Worm (Caenorhabditis elegans): ENCODE data around the gene mct-3.
A peak's percentile ranks its signal among the peaks of the same experiment; 100 is the strongest.

mct-3 gene

DNA sequence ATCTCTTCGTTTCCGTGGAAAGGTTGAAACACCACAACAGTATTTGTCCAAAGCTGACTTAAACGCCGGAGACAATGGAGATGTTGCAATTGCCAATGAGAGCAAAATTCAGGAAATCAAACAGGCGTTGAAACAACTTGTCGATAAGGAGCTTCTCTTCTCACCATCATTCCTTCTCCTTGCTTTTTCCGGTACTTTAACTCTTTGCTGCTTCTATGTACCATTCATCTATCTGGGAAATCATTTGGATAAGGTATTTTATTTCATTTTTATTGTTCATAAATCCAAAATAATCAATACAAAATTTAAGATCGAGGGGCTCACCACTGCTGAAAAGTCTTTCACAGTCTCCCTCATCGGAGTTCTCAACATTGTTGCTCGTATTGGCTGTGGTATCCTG, 3.2 kb downstream of the mct-3 start:
- no peak for TF ChIP-seq elt-2 (tag; optimal IDR thresholded peaks at IDR 0.05)
- TF ChIP-seq eor-1 (tag; optimal IDR thresholded peaks at IDR 0.05), result no peak
- no peak for TF ChIP-seq nhr-76 (tag; optimal IDR thresholded peaks at IDR 0.05)
- TF ChIP-seq nfya-1 (tag; optimal IDR thresholded peaks at IDR 0.05; ENCODE audit: insufficient read depth), result no peak
- no peak for TF ChIP-seq nhr-67 (tag; optimal IDR thresholded peaks at IDR 0.05)
- TF ChIP-seq lin-39 (tag; optimal IDR thresholded peaks at IDR 0.05), result no peak
- TF ChIP-seq egl-27 (tag; optimal IDR thresholded peaks at IDR 0.05), result no peak
- TF ChIP-seq ceh-9 (tag; optimal IDR thresholded peaks at IDR 0.05), result no peak
- no peak for TF ChIP-seq sea-2 (GFP tag; optimal IDR thresholded peaks at IDR 0.05)
- TF ChIP-seq pha-4 (tag; optimal IDR thresholded peaks at IDR 0.05), result no peak
- TF ChIP-seq skn-1 (tag; optimal IDR thresholded peaks at IDR 0.05), result no peak
- TF ChIP-seq nhr-11 (tag; optimal IDR thresholded peaks at IDR 0.05), result no peak
- TF ChIP-seq tbx-2 (tag; optimal IDR thresholded peaks at IDR 0.05), result no peak
- no peak for TF ChIP-seq zag-1 (tag; optimal IDR thresholded peaks at IDR 0.05)
- no peak for TF ChIP-seq unc-39 (tag; optimal IDR thresholded peaks at IDR 0.05)

DNA sequence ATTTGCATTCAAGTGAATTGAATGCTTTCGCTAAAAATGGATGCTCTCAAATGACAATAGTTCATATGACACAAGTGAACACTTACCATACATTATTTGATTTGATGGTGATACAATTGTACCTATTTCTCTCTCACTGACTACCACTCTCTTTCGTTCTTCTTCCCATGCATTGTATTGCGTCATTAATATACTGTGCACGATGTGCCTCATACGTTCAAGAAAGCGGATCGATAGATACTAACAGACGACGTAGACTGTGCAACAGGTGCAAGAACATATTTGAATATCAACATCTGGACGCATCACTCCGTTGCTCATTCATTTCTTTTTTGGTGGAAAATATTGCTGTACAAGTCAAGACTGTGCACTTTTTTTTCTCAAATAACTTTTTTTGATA, 6.0 kb downstream of the mct-3 start, which contains the start of gene M03B6.4:
TSS of gene M03B6.4 (plus strand) at position 149 of the 400 bp plus-strand sequence.
- TF ChIP-seq R02D3.7 (tag; optimal IDR thresholded peaks at IDR 0.05) (no peak), zag-1 (tag; optimal IDR thresholded peaks at IDR 0.05) (no peak), elt-1 (tag; optimal IDR thresholded peaks at IDR 0.05) (no peak), nhr-76 (tag; optimal IDR thresholded peaks at IDR 0.05) (no peak), fkh-10 (GFP tag; optimal IDR thresholded peaks at IDR 0.05) (no peak), nhr-11 (tag; optimal IDR thresholded peaks at IDR 0.05) (no peak)

DNA sequence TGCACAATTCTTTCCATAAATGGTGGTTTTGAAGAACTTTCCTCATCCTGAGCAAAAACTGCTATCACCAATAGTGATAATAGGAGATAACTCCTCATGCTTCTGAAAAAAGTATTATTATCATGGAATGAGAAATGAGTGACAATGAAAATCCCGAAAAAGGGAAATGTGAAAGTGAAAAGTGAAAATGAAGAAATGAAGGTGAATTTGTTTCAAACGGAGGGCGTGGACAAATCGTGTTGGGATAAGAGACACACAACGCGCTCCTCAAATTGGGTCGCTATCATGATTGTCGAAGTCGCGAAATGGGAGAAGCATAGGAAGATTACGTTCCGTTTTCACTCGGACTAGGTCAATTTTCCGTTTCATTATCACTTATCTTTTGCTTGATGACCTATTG, 11.5 kb downstream of the mct-3 start, which contains the start of gene M03B6.3:
TSS of gene M03B6.3 (minus strand) at position 102 of the 400 bp plus-strand sequence.
- peak; percentile 3 for TF ChIP-seq nhr-23 (tag; optimal IDR thresholded peaks at IDR 0.05)
- TF ChIP-seq nhr-28 (tag; optimal IDR thresholded peaks at IDR 0.05), result no peak
- TF ChIP-seq pqm-1 (tag; optimal IDR thresholded peaks at IDR 0.05), result no peak

DNA sequence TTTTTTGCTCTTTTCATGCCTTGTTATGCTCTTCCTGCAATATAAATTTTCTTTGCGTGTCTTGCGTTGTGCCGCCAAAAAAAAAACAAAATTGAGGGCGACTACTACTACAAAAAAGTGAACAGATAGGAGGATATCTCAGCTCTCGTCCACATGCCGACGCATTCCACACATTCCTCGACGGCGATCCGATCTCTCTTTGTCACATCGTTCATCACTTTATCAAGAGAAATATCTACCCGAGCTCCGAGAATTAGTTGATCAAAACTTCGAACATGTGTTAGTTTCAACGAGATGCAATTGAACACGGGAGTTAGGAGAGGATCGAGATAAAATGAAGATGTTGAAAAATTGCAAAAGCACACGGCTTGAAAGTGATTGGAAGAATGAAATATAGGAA, 18.4 kb downstream of the mct-3 start:
- no peak for TF ChIP-seq daf-12 (tag; optimal IDR thresholded peaks at IDR 0.05)
- peak; percentile 17 for TF ChIP-seq egl-5 (tag; optimal IDR thresholded peaks at IDR 0.05)

DNA sequence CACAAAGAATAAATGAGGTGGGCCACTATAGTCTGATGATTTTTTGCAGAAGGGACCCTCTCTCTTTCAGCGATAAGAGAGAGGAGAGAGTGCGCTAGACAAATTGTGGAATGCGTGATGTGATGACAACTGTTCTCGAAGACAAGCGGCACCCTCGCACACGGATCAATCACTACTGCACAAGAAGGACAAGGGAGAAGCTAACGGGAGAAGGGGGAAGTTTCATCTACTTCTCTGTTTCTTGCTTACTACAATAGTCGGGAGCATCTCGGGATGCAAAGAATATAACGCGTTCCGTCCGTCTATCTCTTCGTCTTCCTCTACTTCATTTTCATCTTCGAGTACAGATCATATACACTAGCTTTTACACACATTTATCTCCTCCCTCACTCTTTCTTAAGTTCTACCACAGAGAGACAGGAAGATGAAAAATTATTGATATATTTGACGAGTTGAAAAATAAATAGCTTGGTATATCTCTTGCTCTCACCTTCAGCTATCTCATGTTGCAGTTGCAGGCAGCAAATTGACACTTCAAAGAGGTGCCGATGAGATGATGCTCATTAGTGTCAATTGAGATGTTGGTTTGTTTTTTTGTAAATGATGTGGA, 20.7 kb downstream of the mct-3 start:
- TF ChIP-seq hmg-11 (tag; optimal IDR thresholded peaks at IDR 0.05) (no peak), egl-5 (tag; optimal IDR thresholded peaks at IDR 0.05) (peak; percentile 77)

DNA sequence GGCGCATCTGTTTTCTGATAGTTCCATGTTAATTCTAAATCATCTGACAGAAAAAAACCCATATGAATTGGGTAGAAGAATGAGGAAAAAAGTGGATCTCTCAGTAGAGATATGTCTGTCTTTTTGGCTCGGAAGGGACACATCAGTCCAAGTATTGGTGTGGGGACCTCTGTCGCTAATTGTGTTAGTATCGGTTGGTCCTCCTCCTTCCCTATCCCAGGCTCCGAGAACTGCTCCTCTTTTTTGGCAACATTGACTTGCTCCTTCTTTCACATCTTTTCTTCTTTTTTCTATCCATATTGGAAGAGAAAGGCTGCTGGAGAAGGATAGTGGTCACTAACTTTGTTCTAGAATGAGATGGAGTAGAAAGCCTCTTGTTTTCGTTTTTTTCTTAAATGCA, 23.2 kb downstream of the mct-3 start:
- TF ChIP-seq jun-1 (tag; optimal IDR thresholded peaks at IDR 0.05), result no peak
- TF ChIP-seq unc-39 (tag; optimal IDR thresholded peaks at IDR 0.05), result peak; percentile 9

DNA sequence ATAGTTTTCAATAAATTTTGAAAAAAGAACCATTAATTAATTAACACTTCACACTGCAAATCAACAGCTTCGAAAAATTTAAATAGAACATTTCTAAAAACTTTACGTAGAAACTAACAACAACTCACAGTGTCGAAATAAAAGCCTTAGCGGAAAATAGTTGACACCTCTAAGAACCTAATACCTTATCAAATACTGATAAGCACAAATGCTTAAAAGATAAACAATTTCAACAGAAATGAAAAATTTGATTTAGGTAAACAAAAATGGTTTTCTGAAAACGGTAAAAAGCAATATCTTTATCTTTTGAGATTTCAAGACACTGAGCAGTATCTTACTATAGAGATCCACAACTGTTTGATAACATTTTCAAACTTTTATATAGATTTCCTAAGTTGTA, 24.2 kb downstream of the mct-3 start:
- TF ChIP-seq lin-39 (tag; optimal IDR thresholded peaks at IDR 0.05) (no peak), elt-2 (tag; optimal IDR thresholded peaks at IDR 0.05) (peak; percentile 46)

DNA sequence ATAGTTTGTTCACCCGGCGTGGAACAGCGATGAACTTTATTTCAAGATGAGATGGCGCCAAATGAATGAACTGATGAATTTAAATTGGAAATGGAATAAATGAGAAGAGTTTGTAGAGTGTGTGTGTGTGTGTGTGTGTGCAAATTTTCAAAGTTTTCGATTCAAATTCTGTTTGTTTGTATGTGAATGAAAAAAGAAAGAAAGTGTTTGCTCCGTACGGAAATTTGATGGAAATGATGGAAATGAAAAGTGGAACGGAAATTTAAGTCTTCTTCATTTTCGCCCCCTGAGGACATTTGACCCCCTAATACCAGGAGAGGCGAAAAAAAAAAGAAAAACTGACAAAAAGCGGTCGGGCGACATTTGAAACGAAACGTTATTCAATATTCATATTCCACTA, 25.4 kb downstream of the mct-3 start:
- TF ChIP-seq fkh-2 (tag; optimal IDR thresholded peaks at IDR 0.05) (no peak), fos-1 (tag; optimal IDR thresholded peaks at IDR 0.05) (no peak), elt-2 (tag; optimal IDR thresholded peaks at IDR 0.05) (no peak), ZK546.5 (tag; optimal IDR thresholded peaks at IDR 0.05) (no peak), sea-2 (GFP tag; optimal IDR thresholded peaks at IDR 0.05) (no peak), unc-62 (GFP tag; optimal IDR thresholded peaks at IDR 0.05) (no peak), nhr-77 (tag; optimal IDR thresholded peaks at IDR 0.05) (no peak), elt-3 (tag; optimal IDR thresholded peaks at IDR 0.05) (no peak), aly-2 (tag; optimal IDR thresholded peaks at IDR 0.05) (no peak), lsy-12 (tag; optimal IDR thresholded peaks at IDR 0.05) (no peak), ztf-11 (tag; optimal IDR thresholded peaks at IDR 0.05) (no peak), ceh-9 (tag; optimal IDR thresholded peaks at IDR 0.05) (no peak), nhr-23 (tag; optimal IDR thresholded peaks at IDR 0.05) (no peak), nhr-11 (tag; optimal IDR thresholded peaks at IDR 0.05) (no peak), zag-1 (tag; optimal IDR thresholded peaks at IDR 0.05) (no peak)

Data from whole organism, L3 larva.